Worm (Caenorhabditis elegans) whole organism, late embryonic: ENCODE results near the gene ZC373.2.

Experiments used
- ama-1 ChIP-seq: fragments of 150-350 bp; optimal IDR thresholded peaks from 2 replicates; lab custom pipeline; 2014
- dve-1 ChIP-seq: sonication (generic microtip); optimal IDR thresholded peaks from 2 replicates; lab custom pipeline; 2017; ENCODE audit warnings: antibody characterized with exemption, mild to moderate bottlenecking, missing genetic modification characterization, missing compliant biosample characterization
- hlh-30 ChIP-seq: sonication (generic microtip); optimal IDR thresholded peaks from 2 replicates; lab custom pipeline; 2017; ENCODE audit warnings: antibody characterized with exemption, missing genetic modification characterization, missing compliant biosample characterization; ENCODE audit not compliant: insufficient read depth
- rnt-1 ChIP-seq: sonication (generic microtip); optimal IDR thresholded peaks from 2 replicates; lab custom pipeline; 2016; ENCODE audit warnings: missing genetic modification characterization, missing compliant biosample characterization
- tbx-7 ChIP-seq: sonication (generic microtip); optimal IDR thresholded peaks from 2 replicates; lab custom pipeline; 2016; ENCODE audit warnings: missing genotype, missing genetic modification characterization, missing compliant biosample characterization

ce11 chrX:10087866-10088265 is 29.6 kb upstream of the ZC373.2 start, which contains the start of gene flp-28:
- no peak for TF ChIP-seq tbx-7 (tag; lab: Kevin White, UChicago)
- no peak for TF ChIP-seq dve-1 (tag; lab: Kevin White, UChicago)
- no peak for TF ChIP-seq ama-1 (lab: Kevin White, UChicago)
- no peak for TF ChIP-seq rnt-1 (tag; lab: Kevin White, UChicago)
- no peak for TF ChIP-seq hlh-30
